Fruit fly (Drosophila melanogaster) S2 (cell line): ENCODE results near the gene Mst89B.

Experiments used
- CG8478 ChIP-seq: fragments of >200 bp; optimal IDR thresholded peaks from 2 replicates; lab custom pipeline; 2018
- CTCF ChIP-seq, 2 experiments: fragments of >200 bp; optimal IDR thresholded peaks; 2 replicates each; lab custom pipeline; 2018

Gene Mst89B

DNA sequence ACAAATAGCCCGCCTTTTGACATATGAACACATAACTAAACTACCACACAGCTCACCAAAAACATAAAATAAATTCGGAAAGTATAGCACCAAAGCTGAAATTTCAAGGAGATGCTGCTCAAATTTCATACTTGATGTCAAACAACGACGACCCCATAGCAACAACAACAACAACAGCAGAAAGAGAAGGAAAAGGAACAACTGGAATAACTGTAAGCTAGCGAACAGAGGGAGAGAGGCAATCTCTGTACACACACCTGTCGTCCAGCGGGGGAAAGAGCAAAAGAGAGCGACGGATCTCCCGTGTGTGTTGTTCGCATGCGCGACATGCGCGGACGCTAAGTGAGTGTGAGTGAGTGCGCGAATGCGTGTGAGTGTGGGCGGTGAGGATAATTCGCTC, 7.7 kb downstream of the Mst89B start:
- TF ChIP-seq CG8478 (lab: Kevin White, UChicago) (no peak), CTCF (optimal IDR thresholded peaks at IDR 0.05; lab: Kevin White, UChicago) (no peak)

DNA sequence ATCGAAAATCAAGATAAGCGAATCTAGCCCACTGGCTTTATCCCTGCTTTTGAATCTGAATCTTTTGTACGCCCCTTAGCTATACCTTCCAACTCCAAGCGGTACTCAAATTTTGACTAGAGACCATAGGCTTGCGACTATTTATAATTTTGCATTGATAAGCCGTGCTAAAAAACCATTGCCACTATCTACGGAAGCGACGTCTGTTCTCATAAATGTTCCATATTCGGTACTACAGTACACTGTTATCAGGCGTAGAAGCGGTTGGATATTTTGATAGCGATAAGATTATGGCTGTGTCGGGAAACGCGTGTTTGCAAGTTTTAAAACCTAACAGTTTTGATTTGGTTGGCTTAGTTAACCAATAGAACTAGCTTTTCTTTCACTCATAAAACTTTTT, 8.5 kb downstream of the Mst89B start:
- TF ChIP-seq CTCF (optimal IDR thresholded peaks at IDR 0.05; lab: Kevin White, UChicago) (no peak), CG8478 (lab: Kevin White, UChicago) (no peak)

DNA sequence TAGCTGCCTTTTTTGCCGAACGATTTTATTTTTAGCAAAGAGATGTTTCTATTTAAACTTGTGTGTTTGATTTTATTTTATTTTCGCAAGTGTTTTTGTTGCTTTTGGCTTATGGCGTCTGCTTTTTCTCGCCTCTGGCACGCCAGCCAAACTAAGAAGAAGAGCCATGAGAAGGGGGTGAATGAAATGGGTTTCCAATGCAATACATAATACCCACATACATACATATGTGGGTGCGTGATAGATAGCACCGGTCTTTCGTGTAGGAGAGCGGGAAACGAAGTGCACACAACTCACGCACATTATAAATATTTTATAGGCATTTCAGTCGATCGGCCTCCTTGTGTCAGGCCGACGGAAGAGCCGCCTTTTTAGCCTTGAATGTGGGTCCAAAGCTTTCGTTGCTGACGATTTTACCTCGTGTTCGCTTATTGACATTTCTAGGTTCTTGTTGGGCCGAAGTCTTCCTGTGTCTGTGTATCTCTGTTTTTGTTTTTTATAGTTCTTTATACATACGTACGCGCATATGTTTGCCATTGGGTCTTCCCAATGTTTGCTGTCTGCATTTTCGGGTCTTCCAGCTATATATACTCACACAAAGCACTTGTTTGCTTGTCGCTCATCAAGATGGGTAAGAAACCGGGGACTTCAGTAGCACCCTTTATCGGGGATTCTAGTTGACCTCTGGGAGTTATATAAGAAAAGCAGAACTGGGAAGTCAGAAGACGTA, 9.2 kb downstream of the Mst89B start:
- TF ChIP-seq CTCF (optimal IDR thresholded peaks at IDR 0.05; lab: Kevin White, UChicago) (no peak), CG8478 (lab: Kevin White, UChicago) (no peak)

dm6 chr3R:16276992-16277391, 10.2 kb downstream of the Mst89B start:
- TF ChIP-seq CTCF (optimal IDR thresholded peaks at IDR 0.05; lab: Kevin White, UChicago) (no peak), CG8478 (lab: Kevin White, UChicago) (no peak)

- no peak for TF ChIP-seq CTCF (optimal IDR thresholded peaks at IDR 0.05; lab: Kevin White, UChicago)
- TF ChIP-seq CG8478 (lab: Kevin White, UChicago) = no peak
Observed at dm6 chr3R:16277543-16277942, 10.7 kb downstream of the Mst89B start.

DNA sequence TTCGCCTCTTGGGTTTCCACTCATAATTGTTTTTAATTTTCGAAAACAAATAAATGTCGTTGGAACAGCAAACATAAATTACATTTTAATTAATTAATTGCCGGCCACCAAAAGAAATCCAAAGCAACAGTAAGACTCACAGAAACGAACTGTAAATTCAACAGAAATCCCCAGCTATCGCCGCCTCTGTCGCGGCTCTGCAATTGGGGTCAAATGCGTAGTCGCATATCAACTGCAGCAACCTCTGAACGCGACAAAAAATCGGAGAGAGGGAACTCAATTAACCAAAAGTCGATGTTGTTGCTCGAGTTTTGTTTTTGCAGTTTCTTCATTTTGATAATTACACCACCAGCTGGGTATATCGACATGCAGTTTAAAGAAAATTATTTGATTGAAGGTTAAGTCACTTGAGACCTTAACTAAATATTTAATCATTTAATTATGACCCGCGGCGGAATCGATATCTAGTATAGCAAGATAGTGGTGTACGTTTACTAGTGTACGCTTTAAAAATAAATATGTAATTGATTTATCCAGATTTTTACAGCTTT, 12.6 kb downstream of the Mst89B start:
- TF ChIP-seq CG8478 (lab: Kevin White, UChicago) (no peak), CTCF (optimal IDR thresholded peaks at IDR 0.05; lab: Kevin White, UChicago) (no peak)

DNA sequence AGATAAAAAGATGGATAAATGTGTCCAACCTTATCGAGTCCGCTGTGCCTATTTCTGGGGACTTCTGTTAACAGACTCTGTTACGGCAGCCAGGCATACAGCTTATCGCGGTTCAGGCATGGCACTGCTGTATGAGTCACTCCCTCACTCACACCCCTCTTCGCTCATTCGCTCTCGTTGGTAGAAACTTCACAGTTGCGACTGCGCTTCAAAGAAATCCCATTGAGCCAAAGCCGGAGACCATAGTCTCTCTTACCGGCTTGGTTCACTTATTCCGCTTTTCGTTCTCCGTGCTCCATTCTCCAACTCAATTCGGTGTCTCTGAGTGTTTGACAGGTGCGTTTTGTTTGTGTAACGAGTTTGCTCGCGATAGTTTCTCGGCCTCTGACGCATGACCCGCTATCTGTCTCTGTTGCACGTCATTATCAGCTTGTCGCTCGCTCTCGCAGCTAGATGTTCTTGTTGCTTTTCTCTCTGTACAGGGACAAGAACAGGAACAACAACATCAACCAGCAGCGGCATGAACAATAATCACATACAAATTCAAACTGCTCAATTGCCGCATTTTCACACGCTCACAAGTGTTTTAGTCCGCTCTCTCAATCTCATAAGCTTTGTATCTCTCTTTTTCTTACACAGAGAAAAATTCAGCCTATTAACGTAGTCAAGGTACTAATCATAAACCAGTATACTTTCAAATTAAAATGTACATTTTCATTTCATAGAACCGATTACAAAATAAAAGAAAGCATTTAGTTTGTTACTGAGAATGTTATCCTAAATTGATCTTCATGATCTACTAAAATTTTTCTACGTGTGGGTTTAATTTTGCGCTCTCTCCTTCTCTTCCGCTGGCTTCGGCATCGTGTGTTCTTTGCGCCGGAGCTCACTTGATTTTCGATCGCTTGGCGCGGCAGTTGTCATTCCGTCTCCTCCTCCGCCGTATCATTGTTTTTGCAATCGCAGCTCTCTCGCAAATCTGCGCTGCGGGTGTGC, 13.5 kb downstream of the Mst89B start:
- TF ChIP-seq CTCF (optimal IDR thresholded peaks at IDR 0.05; lab: Kevin White, UChicago) = no peak
- no peak for TF ChIP-seq CG8478 (lab: Kevin White, UChicago)

DNA sequence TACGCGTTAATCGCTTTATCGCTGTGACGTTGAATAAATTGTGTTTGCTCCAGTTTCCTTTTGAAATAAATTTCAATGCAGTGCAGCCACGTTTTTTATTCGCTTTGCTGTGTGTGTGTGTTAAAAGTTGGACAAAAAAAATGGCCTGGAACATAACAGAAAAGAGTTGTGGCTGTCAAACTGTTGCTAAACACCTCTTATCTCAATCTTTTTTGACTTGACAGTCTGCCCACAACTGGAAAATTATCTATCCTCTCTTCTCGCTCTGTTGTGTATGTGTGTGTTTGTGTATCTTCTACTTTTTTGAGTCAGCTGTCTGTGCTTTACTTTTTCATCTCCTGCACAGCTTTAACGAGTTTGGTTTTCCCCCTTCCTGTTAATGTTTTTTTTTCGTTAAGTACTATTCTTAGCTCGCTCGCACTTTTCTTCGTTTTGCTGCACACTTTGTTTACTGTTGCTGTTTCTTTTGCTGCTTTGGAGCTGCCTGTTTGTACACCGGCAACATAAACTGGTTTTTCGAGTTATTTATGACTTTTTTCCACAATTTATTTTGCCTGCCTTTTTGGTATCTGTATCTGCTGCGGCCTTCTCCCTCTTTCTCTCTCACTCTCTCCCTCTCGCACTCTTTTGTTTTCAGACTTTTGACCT, 14.3 kb downstream of the Mst89B start:
- no peak for TF ChIP-seq CG8478 (lab: Kevin White, UChicago)
- no peak for TF ChIP-seq CTCF (optimal IDR thresholded peaks at IDR 0.05; lab: Kevin White, UChicago)

DNA sequence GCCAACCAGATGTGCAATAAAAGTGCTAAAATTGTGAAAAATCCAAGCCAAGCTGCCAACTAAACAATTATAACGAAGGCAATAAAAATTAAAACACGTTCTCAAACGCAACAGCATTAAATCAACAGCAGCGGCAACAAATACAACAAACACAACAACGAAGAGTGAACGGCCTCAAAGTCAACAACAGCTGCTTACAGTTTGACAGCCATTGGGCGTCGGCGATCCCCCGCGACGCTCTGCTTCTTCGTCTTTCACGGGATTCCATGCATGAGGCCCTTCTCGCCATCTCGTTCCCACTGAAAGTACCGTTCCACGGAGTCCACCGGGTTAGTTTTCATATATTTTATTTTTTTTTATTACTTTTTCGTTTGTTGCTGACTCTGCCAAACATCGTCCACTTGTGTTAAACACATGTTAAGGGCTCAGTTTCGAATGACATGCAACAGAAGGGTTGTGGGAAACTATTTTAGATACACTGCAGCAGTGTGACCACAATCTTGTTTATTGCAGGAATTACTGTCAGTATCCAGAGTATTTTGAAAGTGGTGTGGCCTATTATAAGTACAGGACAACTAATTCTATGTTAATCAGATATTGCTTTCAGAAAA, 15.4 kb downstream of the Mst89B start:
- TF ChIP-seq CTCF (optimal IDR thresholded peaks at IDR 0.05; lab: Kevin White, UChicago) = peak in 1 of 2 experiments; percentile 8
- no peak for TF ChIP-seq CG8478 (lab: Kevin White, UChicago)

DNA sequence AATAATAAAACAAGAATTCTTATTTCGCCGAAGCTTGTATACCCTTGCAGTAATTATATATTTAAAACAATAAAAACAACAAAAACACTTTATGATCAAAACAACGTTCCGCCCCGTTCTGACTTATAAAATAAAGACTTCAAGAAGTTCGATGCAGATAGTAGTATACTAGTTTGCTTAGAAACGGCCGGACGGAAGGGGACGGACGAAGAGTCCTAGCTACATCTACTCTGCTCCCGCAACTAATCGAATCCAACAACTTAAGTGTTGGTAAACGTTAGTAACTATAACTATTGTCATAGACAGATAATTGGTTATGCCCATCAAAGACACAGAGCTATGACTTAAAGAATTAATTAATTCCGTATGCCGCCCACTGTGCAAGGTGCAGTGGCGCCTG, 17.7 kb downstream of the Mst89B start:
- no peak for TF ChIP-seq CTCF (optimal IDR thresholded peaks at IDR 0.05; lab: Kevin White, UChicago)
- TF ChIP-seq CG8478 (lab: Kevin White, UChicago) = no peak

- TF ChIP-seq CG8478 (lab: Kevin White, UChicago) = no peak
- no peak for TF ChIP-seq CTCF (optimal IDR thresholded peaks at IDR 0.05; lab: Kevin White, UChicago)
Observed at dm6 chr3R:16284901-16285300, 18.1 kb downstream of the Mst89B start.

- TF ChIP-seq CTCF (optimal IDR thresholded peaks at IDR 0.05; lab: Kevin White, UChicago) (no peak), CG8478 (lab: Kevin White, UChicago) (no peak)
Observed at dm6 chr3R:16285612-16286188, 18.9 kb downstream of the Mst89B start.

dm6 chr3R:16287171-16287570, 20.4 kb downstream of the Mst89B start:
- TF ChIP-seq CTCF (optimal IDR thresholded peaks at IDR 0.05; lab: Kevin White, UChicago) = no peak

DNA sequence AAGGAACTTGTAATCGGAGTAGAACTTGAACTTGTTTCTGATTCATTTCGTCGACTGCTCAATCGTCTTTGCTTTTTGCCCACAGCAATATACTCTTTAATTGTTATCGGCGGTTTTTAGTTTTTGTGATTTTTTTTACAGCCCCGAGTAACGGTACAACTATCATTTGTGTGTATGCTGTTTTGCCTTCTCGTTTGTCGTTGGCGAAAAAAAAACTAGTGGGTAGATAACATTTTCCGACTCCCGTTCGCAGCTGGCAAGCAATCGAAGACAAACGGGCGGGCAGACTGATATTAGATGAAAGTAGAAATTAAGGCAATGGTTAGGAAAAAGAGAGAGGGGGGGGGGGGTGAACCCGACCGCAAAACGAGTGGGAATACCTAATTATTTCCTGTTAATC, 21.0 kb downstream of the Mst89B start:
- TF ChIP-seq CG8478 (lab: Kevin White, UChicago) (no peak), CTCF (optimal IDR thresholded peaks at IDR 0.05; lab: Kevin White, UChicago) (no peak)
